Fruit fly (Drosophila melanogaster) whole organism, wandering third instar larva: ENCODE data around the gene Nup358.

Experiments used
- h ChIP-seq: fragments of 200-800 bp; sonication (Bioruptor generic); optimal IDR thresholded peaks from 3 replicates; lab custom pipeline; 2016; ENCODE audit warnings: missing biosample characterization, mild to moderate bottlenecking, missing genetic modification characterization
- tai ChIP-seq: sonication (Bioruptor generic); optimal IDR thresholded peaks from 2 replicates; lab custom pipeline; 2016; ENCODE audit warnings: missing biosample characterization, missing genetic modification characterization

dm6 chr3R:25225483-25225882 lies 23.7 kb upstream of the Nup358 start:
- TF ChIP-seq tai (GFP tag; lab: Kevin White, UChicago), result no peak
- TF ChIP-seq h (GFP tag; lab: Kevin White, UChicago), result no peak
